Worm (Caenorhabditis elegans) whole organism, late embryonic: ENCODE data around the gene C46F11.4.

Experiments
- ceh-22 ChIP-seq: sonication (generic microtip); optimal IDR thresholded peaks from 2 replicates; lab custom pipeline; 2017; ENCODE audit warnings: missing biosample characterization, missing genetic modification characterization
- ceh-34 ChIP-seq: sonication (generic microtip); optimal IDR thresholded peaks from 2 replicates; lab custom pipeline; 2016; ENCODE audit warnings: mild to moderate bottlenecking, missing genetic modification characterization, missing compliant biosample characterization
- dve-1 ChIP-seq: sonication (generic microtip); optimal IDR thresholded peaks from 2 replicates; lab custom pipeline; 2017; ENCODE audit warnings: antibody characterized with exemption, mild to moderate bottlenecking, missing genetic modification characterization, missing compliant biosample characterization
- elt-2 ChIP-seq: sonication (generic microtip); optimal IDR thresholded peaks from 2 replicates; lab custom pipeline; 2016; ENCODE audit warnings: missing genetic modification reagents, missing genetic modification characterization, missing compliant biosample characterization
- ets-4 ChIP-seq: sonication (generic microtip); optimal IDR thresholded peaks from 2 replicates; lab custom pipeline; 2016; ENCODE audit warnings: missing genetic modification characterization, missing compliant biosample characterization
- fkh-10 ChIP-seq: fragments of 150-350 bp; optimal IDR thresholded peaks from 2 replicates; lab custom pipeline; 2014; ENCODE audit warnings: missing biosample characterization, missing genetic modification reagents, missing genetic modification characterization
- nhr-11 ChIP-seq: fragments of 150-350 bp; optimal IDR thresholded peaks from 2 replicates; lab custom pipeline; 2014; ENCODE audit warnings: missing biosample characterization, missing genetic modification characterization
- pqm-1 ChIP-seq: sonication (generic microtip); optimal IDR thresholded peaks from 2 replicates; lab custom pipeline; 2016; ENCODE audit warnings: missing genetic modification characterization, missing compliant biosample characterization
- pros-1 ChIP-seq: fragments of 150-350 bp; optimal IDR thresholded peaks from 2 replicates; lab custom pipeline; 2014; ENCODE audit warnings: missing biosample characterization, missing genetic modification reagents, missing genetic modification characterization
- sdc-2 ChIP-seq: sonication (generic microtip); optimal IDR thresholded peaks from 2 replicates; lab custom pipeline; 2016; ENCODE audit warnings: missing genotype, missing genetic modification characterization, missing compliant biosample characterization
- sox-4 ChIP-seq: sonication (generic microtip); optimal IDR thresholded peaks from 2 replicates; lab custom pipeline; 2017; ENCODE audit warnings: mild to moderate bottlenecking, missing genetic modification characterization, inconsistent platforms, missing compliant biosample characterization

DNA sequence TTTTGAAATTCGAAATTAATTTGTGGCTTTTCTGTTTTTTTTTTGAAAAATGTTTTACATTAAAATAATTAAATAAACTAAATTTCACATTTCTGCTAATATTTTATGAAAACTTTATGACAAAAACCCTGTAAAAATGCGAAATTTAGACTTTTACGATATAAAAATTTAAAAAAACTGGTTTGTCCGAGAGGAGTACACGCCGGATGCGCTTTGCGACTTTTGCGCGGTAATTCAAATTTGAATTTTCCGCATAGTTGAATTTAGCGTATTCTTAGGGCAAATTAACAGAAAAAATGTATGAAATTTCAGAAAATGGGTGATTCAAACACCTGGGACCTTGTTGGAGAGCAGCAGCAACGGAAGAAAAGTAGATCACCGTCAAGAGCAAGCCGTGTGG lies 20.0 kb downstream of the C46F11.4 start, which contains the start of gene unc-93:
- TF ChIP-seq ceh-22 (no peak), fkh-10 (GFP tag; lab: Kevin White, UChicago) (no peak), ceh-34 (no peak), elt-2 (no peak), sox-4 (tag; lab: Kevin White, UChicago) (no peak), nhr-11 (no peak), sdc-2 (no peak), dve-1 (tag; lab: Kevin White, UChicago) (no peak), pros-1 (tag; lab: Kevin White, UChicago) (no peak), pqm-1 (tag; lab: Kevin White, UChicago) (no peak), ets-4 (no peak)
